Fruit fly (Drosophila melanogaster): Measurements from ENCODE around the gene IntS11.

The IntS11 gene

dm6 chr3R:29774360-29775193 is 29.4 kb downstream of the IntS11 start:
- TF ChIP-seq Snoo (tag; optimal IDR thresholded peaks at IDR 0.05) (no peak), CG15710 (tag; optimal IDR thresholded peaks at IDR 0.05) (no peak), D1 (tag; optimal IDR thresholded peaks at IDR 0.05) (no peak), CG17806 (tag; optimal IDR thresholded peaks at IDR 0.05) (no peak), CG13204 (GFP tag; optimal IDR thresholded peaks at IDR 0.05) (peak; percentile 50), CG9948 (tag; optimal IDR thresholded peaks at IDR 0.05) (no peak), CG4496 (GFP tag; IDR thresholded peaks at IDR 0.05) (no peak), CG8301 (tag; optimal IDR thresholded peaks at IDR 0.05) (no peak), CG34367 (tag; optimal IDR thresholded peaks at IDR 0.05) (no peak), CG14655 (GFP tag; optimal IDR thresholded peaks at IDR 0.05) (no peak), Pif1A (GFP tag; optimal IDR thresholded peaks at IDR 0.05) (no peak), fd96Ca (GFP tag; IDR thresholded peaks at IDR 0.05) (peak; percentile 47; the same call in 2 of the 3 replicates), CG32121 (GFP tag; IDR thresholded peaks at IDR 0.05) (peak; percentile 26; the same call in 1 of the 2 replicates), CG12605 (GFP tag; IDR thresholded peaks at IDR 0.05) (no peak; the same call in 1 of the 2 replicates), Pif1B (GFP tag; optimal IDR thresholded peaks at IDR 0.05) (no peak), Ets98B (GFP tag; IDR thresholded peaks at IDR 0.05) (peak; percentile 56; the same call in 1 of the 2 replicates), CG10348 (GFP tag; IDR thresholded peaks at IDR 0.05) (no peak), gl (tag; optimal IDR thresholded peaks at IDR 0.05) (peak; percentile 9), CG8159 (tag; optimal IDR thresholded peaks at IDR 0.05) (no peak), EcR (GFP tag; optimal IDR thresholded peaks at IDR 0.05) (peak; percentile 41), rn (GFP tag; IDR thresholded peaks at IDR 0.05) (no peak)

dm6 chr3R:29775755-29776686 is 30.9 kb downstream of the IntS11 start:
- TF ChIP-seq CG10348 (GFP tag; IDR thresholded peaks at IDR 0.05), result no peak
- no peak for TF ChIP-seq Pif1A (GFP tag; optimal IDR thresholded peaks at IDR 0.05)
- no peak for TF ChIP-seq CG8301 (tag; optimal IDR thresholded peaks at IDR 0.05)
- TF ChIP-seq CG15710 (tag; optimal IDR thresholded peaks at IDR 0.05), result no peak
- TF ChIP-seq CG12605 (GFP tag; IDR thresholded peaks at IDR 0.05), result no peak
- no peak for TF ChIP-seq Pif1B (GFP tag; optimal IDR thresholded peaks at IDR 0.05)
- TF ChIP-seq CG4496 (GFP tag; IDR thresholded peaks at IDR 0.05), result no peak
- TF ChIP-seq CG17806 (tag; optimal IDR thresholded peaks at IDR 0.05), result peak; percentile 5
- no peak for TF ChIP-seq rn (GFP tag; IDR thresholded peaks at IDR 0.05)
- TF ChIP-seq D1 (tag; optimal IDR thresholded peaks at IDR 0.05), result no peak
- no peak for TF ChIP-seq EcR (GFP tag; optimal IDR thresholded peaks at IDR 0.05)
- TF ChIP-seq Ets98B (GFP tag; IDR thresholded peaks at IDR 0.05), result no peak
- no peak for TF ChIP-seq CG34367 (tag; optimal IDR thresholded peaks at IDR 0.05)
- no peak for TF ChIP-seq Snoo (tag; optimal IDR thresholded peaks at IDR 0.05)
- TF ChIP-seq fd96Ca (GFP tag; IDR thresholded peaks at IDR 0.05), result no peak
- TF ChIP-seq CG9948 (tag; optimal IDR thresholded peaks at IDR 0.05), result peak; percentile 7
- TF ChIP-seq CG8159 (tag; optimal IDR thresholded peaks at IDR 0.05), result peak; percentile 59
- TF ChIP-seq gl (tag; optimal IDR thresholded peaks at IDR 0.05), result no peak
- no peak for TF ChIP-seq CG13204 (GFP tag; optimal IDR thresholded peaks at IDR 0.05)
- TF ChIP-seq CG14655 (GFP tag; optimal IDR thresholded peaks at IDR 0.05), result peak; percentile 7
- no peak for TF ChIP-seq CG32121 (GFP tag; IDR thresholded peaks at IDR 0.05)

dm6 chr3R:29777213-29777612 is 32.1 kb downstream of the IntS11 start:
- TF ChIP-seq gl (tag; optimal IDR thresholded peaks at IDR 0.05) (no peak), EcR (GFP tag; optimal IDR thresholded peaks at IDR 0.05) (no peak), CG10348 (GFP tag; IDR thresholded peaks at IDR 0.05) (no peak), CG8301 (tag; optimal IDR thresholded peaks at IDR 0.05) (no peak), CG15710 (tag; optimal IDR thresholded peaks at IDR 0.05) (no peak), CG8159 (tag; optimal IDR thresholded peaks at IDR 0.05) (no peak), Snoo (tag; optimal IDR thresholded peaks at IDR 0.05) (no peak), fd96Ca (GFP tag; IDR thresholded peaks at IDR 0.05) (no peak), rn (GFP tag; IDR thresholded peaks at IDR 0.05) (no peak), CG34367 (tag; optimal IDR thresholded peaks at IDR 0.05) (no peak), CG9948 (tag; optimal IDR thresholded peaks at IDR 0.05) (no peak), CG13204 (GFP tag; optimal IDR thresholded peaks at IDR 0.05) (no peak), CG4496 (GFP tag; IDR thresholded peaks at IDR 0.05) (no peak), Pif1A (GFP tag; optimal IDR thresholded peaks at IDR 0.05) (no peak), CG14655 (GFP tag; optimal IDR thresholded peaks at IDR 0.05) (no peak), Ets98B (GFP tag; IDR thresholded peaks at IDR 0.05) (no peak), CG17806 (tag; optimal IDR thresholded peaks at IDR 0.05) (no peak)

dm6 chr3R:29778139-29778984 is 33.2 kb downstream of the IntS11 start:
- TF ChIP-seq CG8301 (tag; optimal IDR thresholded peaks at IDR 0.05), result peak; percentile 19
- no peak for TF ChIP-seq rn (GFP tag; IDR thresholded peaks at IDR 0.05)
- 0 out of 3 replicates have a peak, but pooled peaks have one; percentile 8 for TF ChIP-seq CG4496 (GFP tag; IDR thresholded peaks at IDR 0.05)
- no peak for TF ChIP-seq CG10348 (GFP tag; IDR thresholded peaks at IDR 0.05)
- TF ChIP-seq gl (tag; optimal IDR thresholded peaks at IDR 0.05), result no peak
- TF ChIP-seq EcR (GFP tag; optimal IDR thresholded peaks at IDR 0.05), result peak; percentile 68
- TF ChIP-seq CG12605 (GFP tag; IDR thresholded peaks at IDR 0.05), result peak; percentile 33; the same call in 1 of the 2 replicates
- no peak for TF ChIP-seq D1 (tag; optimal IDR thresholded peaks at IDR 0.05)
- peak; percentile 39 for TF ChIP-seq CG14655 (GFP tag; optimal IDR thresholded peaks at IDR 0.05)
- TF ChIP-seq Pif1A (GFP tag; optimal IDR thresholded peaks at IDR 0.05), result peak; percentile 62
- peak; percentile 22 for TF ChIP-seq Pif1B (GFP tag; optimal IDR thresholded peaks at IDR 0.05)
- peak; percentile 26 for TF ChIP-seq CG13204 (GFP tag; optimal IDR thresholded peaks at IDR 0.05)
- peak; percentile 50 for TF ChIP-seq CG15710 (tag; optimal IDR thresholded peaks at IDR 0.05)
- TF ChIP-seq CG32121 (GFP tag; IDR thresholded peaks at IDR 0.05), result no peak
- TF ChIP-seq CG17806 (tag; optimal IDR thresholded peaks at IDR 0.05), result peak; percentile 36
- TF ChIP-seq Snoo (tag; optimal IDR thresholded peaks at IDR 0.05), result peak; percentile 60
- TF ChIP-seq fd96Ca (GFP tag; IDR thresholded peaks at IDR 0.05), result 0 out of 3 replicates have a peak, but pooled peaks have one; percentile 32
- TF ChIP-seq CG8159 (tag; optimal IDR thresholded peaks at IDR 0.05), result peak; percentile 66
- no peak; the same call in 1 of the 2 replicates for TF ChIP-seq Ets98B (GFP tag; IDR thresholded peaks at IDR 0.05)
- peak; percentile 56 for TF ChIP-seq CG9948 (tag; optimal IDR thresholded peaks at IDR 0.05)
- peak; percentile 39 for TF ChIP-seq CG34367 (tag; optimal IDR thresholded peaks at IDR 0.05)
